Worm (Caenorhabditis elegans) whole organism, midembryonic: Measurements from ENCODE around the gene F11D11.21.

Experiments used
- T22C8.4 ChIP-seq: fragments of 200-800 bp; sonication (Bioruptor generic); IDR thresholded peaks from 2 replicates; pipeline ENCODE4 v1.3.6; 2022; ENCODE audit warnings: missing genetic modification characterization, missing compliant biosample characterization
- cog-1 ChIP-seq: sonication (generic microtip); optimal IDR thresholded peaks from 2 replicates; lab custom pipeline; 2016; ENCODE audit warnings: missing genetic modification characterization, missing compliant biosample characterization
- flt-1 ChIP-seq: fragments of 200-800 bp; sonication (Bioruptor generic); IDR thresholded peaks from 2 replicates; pipeline ENCODE4 v1.3.6; 2022; ENCODE audit warnings: missing genetic modification characterization, missing compliant biosample characterization
- klf-2 ChIP-seq: fragments of 200-800 bp; sonication (Bioruptor generic); conservative IDR thresholded peaks from 2 replicates; pipeline ENCODE4 v1.3.6; 2022; ENCODE audit warnings: missing genetic modification reagents, missing genetic modification characterization, missing compliant biosample characterization
- med-1 ChIP-seq: sonication (generic microtip); optimal IDR thresholded peaks from 2 replicates; lab custom pipeline; 2017; ENCODE audit warnings: missing genetic modification characterization, mild to moderate bottlenecking, missing compliant biosample characterization, antibody characterized with exemption, missing genetic modification reagents; ENCODE audit not compliant: insufficient read depth
- ref-1 ChIP-seq: fragments of 200-800 bp; sonication (Bioruptor generic); conservative IDR thresholded peaks from 2 replicates; pipeline ENCODE4 v1.3.6; 2022; ENCODE audit warnings: missing genetic modification reagents, missing genetic modification characterization, missing compliant biosample characterization
- tab-1 ChIP-seq: fragments of 200-800 bp; sonication (Bioruptor generic); IDR thresholded peaks from 2 replicates; pipeline ENCODE4 v1.3.6; 2022; ENCODE audit warnings: missing genetic modification characterization, missing compliant biosample characterization
- ztf-23 ChIP-seq: fragments of 200-800 bp; sonication (Bioruptor generic); IDR thresholded peaks from 2 replicates; pipeline ENCODE4 v1.3.6; 2022; ENCODE audit warnings: missing genetic modification reagents, missing genetic modification characterization, missing compliant biosample characterization
- ztf-29 ChIP-seq: fragments of 200-800 bp; sonication (Bioruptor generic); IDR thresholded peaks from 2 replicates; pipeline ENCODE4 v1.3.6; 2022; ENCODE audit warnings: missing genetic modification reagents, missing genetic modification characterization, missing compliant biosample characterization

Gene F11D11.21

ce11 chrV:18750445-18750844, at the start of gene F11D11.21, which contains the start of gene F11D11.12:
F11D11.21 (minus strand) TSS chrV:18750545.
F11D11.12 (minus strand) TSS chrV:18750682.
- TF ChIP-seq med-1 (no peak), tab-1 (GFP tag; lab: Robert Waterston, UW) (no peak), klf-2 (GFP tag; lab: Robert Waterston, UW) (no peak), flt-1 (GFP tag; lab: Robert Waterston, UW) (no peak), ztf-23 (GFP tag; lab: Robert Waterston, UW) (0 out of 2 replicates have a peak, but pooled peaks have one; percentile 6), ztf-29 (GFP tag; lab: Robert Waterston, UW) (no peak), cog-1 (tag; lab: Kevin White, UChicago) (no peak), ref-1 (GFP tag; lab: Robert Waterston, UW) (no peak), T22C8.4 (no peak)

- TF ChIP-seq ztf-23 (GFP tag; lab: Robert Waterston, UW) (no peak), ref-1 (GFP tag; lab: Robert Waterston, UW) (no peak), T22C8.4 (no peak), med-1 (no peak), ztf-29 (GFP tag; lab: Robert Waterston, UW) (no peak), cog-1 (tag; lab: Kevin White, UChicago) (no peak)
These were observed 40.3 kb upstream of the F11D11.21 start, which contains the start of gene nhr-231 for ce11 chrV:18790658-18791057. nhr-231 (plus strand) TSS chrV:18790958.

ce11 chrV:18787417-18787918, 37.1 kb upstream of the F11D11.21 start, which contains the start of gene Y17D7B.2:
Y17D7B.2 (plus strand) TSS chrV:18787739.
- TF ChIP-seq flt-1 (GFP tag; lab: Robert Waterston, UW) (no peak), klf-2 (GFP tag; lab: Robert Waterston, UW) (no peak)

ce11 chrV:18786694-18787093, 36.3 kb upstream of the F11D11.21 start, which contains the start of gene Y17D7B.3:
Y17D7B.3 (minus strand) TSS chrV:18786794.
- TF ChIP-seq klf-2 (GFP tag; lab: Robert Waterston, UW), result no peak
- no peak for TF ChIP-seq ref-1 (GFP tag; lab: Robert Waterston, UW)
- TF ChIP-seq ztf-29 (GFP tag; lab: Robert Waterston, UW), result no peak
- no peak for TF ChIP-seq T22C8.4
- no peak for TF ChIP-seq cog-1 (tag; lab: Kevin White, UChicago)
- no peak for TF ChIP-seq flt-1 (GFP tag; lab: Robert Waterston, UW)
- TF ChIP-seq med-1, result no peak
- TF ChIP-seq ztf-23 (GFP tag; lab: Robert Waterston, UW), result no peak
- TF ChIP-seq tab-1 (GFP tag; lab: Robert Waterston, UW), result no peak

- TF ChIP-seq ztf-23 (GFP tag; lab: Robert Waterston, UW), result no peak
- TF ChIP-seq flt-1 (GFP tag; lab: Robert Waterston, UW), result no peak
These were observed 33.1 kb upstream of the F11D11.21 start, which contains the start of gene Y17D7B.10 for ce11 chrV:18783474-18783873. Y17D7B.10 (plus strand) TSS chrV:18783716.

- no peak for TF ChIP-seq ztf-29 (GFP tag; lab: Robert Waterston, UW)
- TF ChIP-seq med-1, result no peak
- TF ChIP-seq klf-2 (GFP tag; lab: Robert Waterston, UW), result no peak
- no peak for TF ChIP-seq tab-1 (GFP tag; lab: Robert Waterston, UW)
- TF ChIP-seq ztf-23 (GFP tag; lab: Robert Waterston, UW), result no peak
- TF ChIP-seq flt-1 (GFP tag; lab: Robert Waterston, UW), result no peak
- TF ChIP-seq T22C8.4, result no peak
- TF ChIP-seq cog-1 (tag; lab: Kevin White, UChicago), result no peak
- no peak for TF ChIP-seq ref-1 (GFP tag; lab: Robert Waterston, UW)
These were observed 32.4 kb upstream of the F11D11.21 start for ce11 chrV:18782747-18783146.

ce11 chrV:18780605-18781004, 30.3 kb upstream of the F11D11.21 start:
- no peak for TF ChIP-seq ztf-29 (GFP tag; lab: Robert Waterston, UW)
- no peak for TF ChIP-seq med-1
- no peak for TF ChIP-seq ztf-23 (GFP tag; lab: Robert Waterston, UW)
- TF ChIP-seq ref-1 (GFP tag; lab: Robert Waterston, UW), result no peak
- TF ChIP-seq T22C8.4, result no peak
- TF ChIP-seq flt-1 (GFP tag; lab: Robert Waterston, UW), result no peak
- no peak for TF ChIP-seq klf-2 (GFP tag; lab: Robert Waterston, UW)
- no peak for TF ChIP-seq tab-1 (GFP tag; lab: Robert Waterston, UW)
- TF ChIP-seq cog-1 (tag; lab: Kevin White, UChicago), result no peak

ce11 chrV:18776245-18776737, 25.9 kb upstream of the F11D11.21 start, which contains the start of gene Y17D7B.4:
Y17D7B.4 (minus strand) TSS chrV:18776687.
- no peak for TF ChIP-seq T22C8.4
- TF ChIP-seq med-1, result no peak
- TF ChIP-seq ztf-23 (GFP tag; lab: Robert Waterston, UW), result no peak
- no peak for TF ChIP-seq tab-1 (GFP tag; lab: Robert Waterston, UW)
- TF ChIP-seq ztf-29 (GFP tag; lab: Robert Waterston, UW), result no peak
- TF ChIP-seq klf-2 (GFP tag; lab: Robert Waterston, UW), result no peak
- TF ChIP-seq cog-1 (tag; lab: Kevin White, UChicago), result no peak
- no peak for TF ChIP-seq ref-1 (GFP tag; lab: Robert Waterston, UW)

ce11 chrV:18772761-18773160, 22.4 kb upstream of the F11D11.21 start, which contains the start of gene clec-257:
clec-257 (plus strand) TSS chrV:18773061.
- TF ChIP-seq flt-1 (GFP tag; lab: Robert Waterston, UW), result no peak
- no peak for TF ChIP-seq ztf-29 (GFP tag; lab: Robert Waterston, UW)
- no peak for TF ChIP-seq ref-1 (GFP tag; lab: Robert Waterston, UW)

ce11 chrV:18771804-18772386, 21.6 kb upstream of the F11D11.21 start:
- TF ChIP-seq med-1, result no peak
- no peak for TF ChIP-seq ztf-29 (GFP tag; lab: Robert Waterston, UW)
- TF ChIP-seq flt-1 (GFP tag; lab: Robert Waterston, UW), result no peak
- no peak for TF ChIP-seq klf-2 (GFP tag; lab: Robert Waterston, UW)
- TF ChIP-seq ztf-23 (GFP tag; lab: Robert Waterston, UW), result no peak
- no peak for TF ChIP-seq tab-1 (GFP tag; lab: Robert Waterston, UW)
- TF ChIP-seq T22C8.4, result no peak
- no peak for TF ChIP-seq cog-1 (tag; lab: Kevin White, UChicago)
- no peak for TF ChIP-seq ref-1 (GFP tag; lab: Robert Waterston, UW)
